Fruit fly (Drosophila melanogaster) whole organism, embryonic: ENCODE results near the gene Irk1.

Experiments
- Adf1 ChIP-seq: fragments of 200-800 bp; sonication (Bioruptor generic); IDR thresholded peaks from 2 replicates; pipeline ENCODE4 v1.3.6; 2022; ENCODE audit warnings: missing biosample characterization, missing genetic modification characterization
- Bdp1 ChIP-seq: fragments of 200-800 bp; sonication (Bioruptor generic); optimal IDR thresholded peaks from 3 replicates; lab custom pipeline; 2016; ENCODE audit warnings: missing biosample characterization, missing genetic modification characterization
- C15 ChIP-seq: fragments of 200-800 bp; sonication (Bioruptor generic); IDR thresholded peaks from 3 replicates; pipeline ENCODE4 v1.3.6; 2022; ENCODE audit warnings: missing biosample characterization, missing genetic modification characterization
- CG13296 ChIP-seq: fragments of 200-800 bp; sonication (Bioruptor generic); optimal IDR thresholded peaks from 3 replicates; lab custom pipeline; 2018; ENCODE audit warnings: missing biosample characterization, mild to moderate bottlenecking, missing genetic modification characterization
- CG13624 ChIP-seq: fragments of 200-800 bp; sonication (Bioruptor generic); optimal IDR thresholded peaks from 2 replicates; lab custom pipeline; 2016; ENCODE audit warnings: missing biosample characterization, missing genetic modification characterization
- CG14965 ChIP-seq: fragments of 200-800 bp; sonication (Bioruptor generic); optimal IDR thresholded peaks from 2 replicates; lab custom pipeline; 2016; ENCODE audit warnings: missing biosample characterization, missing genetic modification characterization, borderline replicate concordance
- CG15601 ChIP-seq: fragments of 200-800 bp; sonication (Bioruptor generic); optimal IDR thresholded peaks from 3 replicates; lab custom pipeline; 2019; ENCODE audit warnings: missing biosample characterization, mild to moderate bottlenecking, missing genetic modification characterization, moderate library complexity
- CG17186 ChIP-seq: fragments of 200-800 bp; sonication (Bioruptor generic); optimal IDR thresholded peaks from 3 replicates; lab custom pipeline; 2017; ENCODE audit warnings: missing biosample characterization, missing genetic modification reagents, missing genetic modification characterization
- CG17359 ChIP-seq: fragments of 200-800 bp; sonication (Bioruptor generic); optimal IDR thresholded peaks from 3 replicates; lab custom pipeline; 2018; ENCODE audit warnings: missing biosample characterization, mild to moderate bottlenecking, missing genetic modification characterization, moderate library complexity
- CG1792 ChIP-seq: fragments of 200-800 bp; sonication (Bioruptor generic); optimal IDR thresholded peaks from 2 replicates; lab custom pipeline; 2016; ENCODE audit warnings: missing biosample characterization, missing genetic modification characterization
- CG18599 ChIP-seq: fragments of 200-800 bp; sonication (Bioruptor generic); optimal IDR thresholded peaks from 3 replicates; lab custom pipeline; 2017; ENCODE audit warnings: missing biosample characterization, missing genetic modification characterization, mild to moderate bottlenecking, moderate library complexity, missing genetic modification reagents
- CG3281 ChIP-seq: fragments of 200-800 bp; sonication (Bioruptor generic); optimal IDR thresholded peaks from 3 replicates; lab custom pipeline; 2017; ENCODE audit warnings: missing biosample characterization, mild to moderate bottlenecking, missing genetic modification characterization
- CG34376 ChIP-seq: fragments of 200-800 bp; sonication (Bioruptor generic); optimal IDR thresholded peaks from 2 replicates; lab custom pipeline; 2018; ENCODE audit warnings: missing biosample characterization, mild to moderate bottlenecking, missing genetic modification characterization
- CG6254 ChIP-seq: fragments of 200-800 bp; sonication (Bioruptor generic); optimal IDR thresholded peaks from 3 replicates; lab custom pipeline; 2017; ENCODE audit warnings: mild to moderate bottlenecking, missing biosample characterization, missing genetic modification reagents, missing genetic modification characterization
- CG9817 ChIP-seq: fragments of 200-800 bp; sonication (Bioruptor generic); optimal IDR thresholded peaks from 2 replicates; lab custom pipeline; 2018; ENCODE audit warnings: missing biosample characterization, mild to moderate bottlenecking, missing genetic modification characterization, moderate library complexity
- CG9876 ChIP-seq: fragments of 200-800 bp; sonication (Bioruptor generic); optimal IDR thresholded peaks from 2 replicates; lab custom pipeline; 2016; ENCODE audit warnings: missing biosample characterization, missing genetic modification characterization
- CoRest ChIP-seq: fragments of 200-800 bp; sonication (Bioruptor generic); optimal IDR thresholded peaks from 3 replicates; lab custom pipeline; 2018; ENCODE audit warnings: missing biosample characterization, mild to moderate bottlenecking, missing genetic modification characterization, moderate library complexity
- E2f1 ChIP-seq: fragments of 200-800 bp; sonication (Bioruptor generic); IDR thresholded peaks from 2 replicates; pipeline ENCODE4 v1.3.6; 2022; ENCODE audit warnings: missing biosample characterization, missing genetic modification characterization
- Elba2 ChIP-seq: fragments of 200-800 bp; sonication (Bioruptor generic); optimal IDR thresholded peaks from 3 replicates; lab custom pipeline; 2016; ENCODE audit warnings: missing biosample characterization, missing genetic modification characterization
- Ets97D ChIP-seq: fragments of 200-800 bp; sonication (Bioruptor generic); optimal IDR thresholded peaks from 3 replicates; lab custom pipeline; 2016; ENCODE audit warnings: missing biosample characterization, missing genetic modification characterization
- Fer3 ChIP-seq: fragments of 200-800 bp; sonication (Bioruptor generic); optimal IDR thresholded peaks from 2 replicates; lab custom pipeline; 2018; ENCODE audit warnings: missing biosample characterization, mild to moderate bottlenecking, missing genetic modification characterization, moderate library complexity
- Gsc ChIP-seq: fragments of 200-800 bp; sonication (Bioruptor generic); IDR thresholded peaks from 2 replicates; pipeline ENCODE4 v1.3.6; 2022; ENCODE audit warnings: missing biosample characterization, missing genetic modification characterization
- HLHmδ ChIP-seq: fragments of 200-800 bp; sonication (Bioruptor generic); optimal IDR thresholded peaks from 2 replicates; lab custom pipeline; 2018; ENCODE audit warnings: missing biosample characterization, mild to moderate bottlenecking, missing genetic modification characterization, moderate library complexity
- Hey ChIP-seq: fragments of 200-800 bp; sonication (Bioruptor generic); optimal IDR thresholded peaks from 3 replicates; lab custom pipeline; 2018; ENCODE audit warnings: missing biosample characterization, mild to moderate bottlenecking, missing genetic modification characterization
- HmgD ChIP-seq: fragments of 200-800 bp; sonication (Bioruptor generic); optimal IDR thresholded peaks from 3 replicates; lab custom pipeline; 2016; ENCODE audit warnings: missing biosample characterization, missing genetic modification characterization
- MESR4 ChIP-seq: fragments of 200-800 bp; sonication (Bioruptor generic); optimal IDR thresholded peaks from 2 replicates; lab custom pipeline; 2018; ENCODE audit warnings: missing biosample characterization, mild to moderate bottlenecking, missing genetic modification characterization, moderate library complexity
- Mad ChIP-seq: fragments of 200-800 bp; sonication (Bioruptor generic); optimal IDR thresholded peaks from 2 replicates; lab custom pipeline; 2016; ENCODE audit warnings: missing biosample characterization, missing genetic modification characterization
- NC2α ChIP-seq: fragments of 200-800 bp; sonication (Bioruptor generic); optimal IDR thresholded peaks from 2 replicates; lab custom pipeline; 2016; ENCODE audit warnings: missing biosample characterization, missing genetic modification characterization
- chm ChIP-seq: fragments of 200-800 bp; sonication (Bioruptor generic); IDR thresholded peaks from 2 replicates; pipeline ENCODE4 v1.3.6; 2022; ENCODE audit warnings: missing biosample characterization, missing genetic modification characterization
- fd3F ChIP-seq: fragments of 200-800 bp; sonication (Bioruptor generic); optimal IDR thresholded peaks from 2 replicates; lab custom pipeline; 2018; ENCODE audit warnings: missing biosample characterization, mild to moderate bottlenecking, missing genetic modification characterization, moderate library complexity
- fd96Cb ChIP-seq: fragments of 200-800 bp; sonication (Bioruptor generic); optimal IDR thresholded peaks from 2 replicates; lab custom pipeline; 2018; ENCODE audit warnings: missing biosample characterization, mild to moderate bottlenecking, missing genetic modification characterization, moderate library complexity
- gro ChIP-seq: fragments of 200-800 bp; sonication (Bioruptor generic); optimal IDR thresholded peaks from 2 replicates; lab custom pipeline; 2016; ENCODE audit warnings: missing biosample characterization, missing genetic modification characterization
- ind ChIP-seq: fragments of 200-800 bp; sonication (Bioruptor generic); optimal IDR thresholded peaks from 3 replicates; lab custom pipeline; 2016; ENCODE audit warnings: missing biosample characterization, missing genetic modification characterization
- kah ChIP-seq: fragments of 200-800 bp; sonication (Bioruptor generic); optimal IDR thresholded peaks from 2 replicates; lab custom pipeline; 2018; ENCODE audit warnings: missing biosample characterization, mild to moderate bottlenecking, missing genetic modification characterization
- kay ChIP-seq: fragments of 200-800 bp; sonication (Bioruptor generic); optimal IDR thresholded peaks from 2 replicates; lab custom pipeline; 2016; ENCODE audit warnings: missing biosample characterization, missing genetic modification characterization
- knrl ChIP-seq: fragments of 200-800 bp; sonication (Bioruptor generic); IDR thresholded peaks from 3 replicates; pipeline ENCODE4 v1.3.6; 2022; ENCODE audit warnings: missing biosample characterization, missing genetic modification characterization; ENCODE audit not compliant: partially characterized antibody
- lab ChIP-seq: fragments of 200-800 bp; sonication (Bioruptor generic); optimal IDR thresholded peaks from 3 replicates; lab custom pipeline; 2017; ENCODE audit warnings: missing biosample characterization, missing genetic modification characterization, mild to moderate bottlenecking, moderate library complexity, missing genetic modification reagents
- nmo ChIP-seq: fragments of 200-800 bp; sonication (Bioruptor generic); optimal IDR thresholded peaks from 2 replicates; lab custom pipeline; 2018; ENCODE audit warnings: missing biosample characterization, mild to moderate bottlenecking, missing genetic modification characterization, moderate library complexity
- pan ChIP-seq, 4 experiments: fragments of >200 bp in 3 of 4; fragments of 200-800 bp in 1 of 4; sonication (Bioruptor generic) in 1 of 4; optimal IDR thresholded peaks in 3 of 4; IDR thresholded peaks in 1 of 4; 2 replicates each; pipeline versions ENCODE4 v1.3.6 to Lab custom; 2017 to 2022; ENCODE audit warnings: missing biosample characterization in 2 of 4, missing genetic modification characterization in 2 of 4, mixed read lengths in 1 of 4
- rib ChIP-seq: fragments of 200-800 bp; sonication (Bioruptor generic); IDR thresholded peaks from 2 replicates; pipeline ENCODE4 v1.3.6; 2022; ENCODE audit warnings: missing biosample characterization, missing genetic modification characterization
- scrt ChIP-seq: fragments of 200-800 bp; sonication (Bioruptor generic); optimal IDR thresholded peaks from 2 replicates; lab custom pipeline; 2018; ENCODE audit warnings: missing biosample characterization, mild to moderate bottlenecking, missing genetic modification characterization, moderate library complexity
- shn ChIP-seq: fragments of 200-800 bp; sonication (Bioruptor generic); optimal IDR thresholded peaks from 3 replicates; lab custom pipeline; 2016; ENCODE audit warnings: missing biosample characterization, missing genetic modification characterization
- sima ChIP-seq: fragments of 200-800 bp; sonication (Bioruptor generic); optimal IDR thresholded peaks from 2 replicates; lab custom pipeline; 2016; ENCODE audit warnings: missing biosample characterization, missing genetic modification characterization
- slbo ChIP-seq: fragments of 200-800 bp; sonication (Bioruptor generic); IDR thresholded peaks from 2 replicates; pipeline ENCODE4 v1.3.6; 2022; ENCODE audit warnings: missing biosample characterization, missing genetic modification characterization
- slp2 ChIP-seq: fragments of 200-800 bp; sonication (Bioruptor generic); optimal IDR thresholded peaks from 2 replicates; lab custom pipeline; 2016; ENCODE audit warnings: missing biosample characterization, missing genetic modification characterization
- sob ChIP-seq: fragments of 200-800 bp; sonication (Bioruptor generic); IDR thresholded peaks from 2 replicates; pipeline ENCODE4 v1.3.6; 2022; ENCODE audit warnings: missing biosample characterization, missing genetic modification characterization
- wor ChIP-seq: fragments of 200-800 bp; sonication (Bioruptor generic); IDR thresholded peaks from 2 replicates; pipeline ENCODE4 v1.3.6; 2022; ENCODE audit warnings: missing biosample characterization, missing genetic modification characterization
- zen2 ChIP-seq: fragments of 200-800 bp; sonication (Bioruptor generic); IDR thresholded peaks from 3 replicates; pipeline ENCODE4 v1.3.6; 2022; ENCODE audit warnings: missing biosample characterization, missing genetic modification characterization; ENCODE audit not compliant: partially characterized antibody
- zf30C ChIP-seq: fragments of 200-800 bp; sonication (Bioruptor generic); optimal IDR thresholded peaks from 3 replicates; lab custom pipeline; 2018; ENCODE audit warnings: missing biosample characterization, mild to moderate bottlenecking, missing genetic modification characterization

The Irk1 gene

dm6 chr3R:23226521-23227039 lies 58.5 kb downstream of the Irk1 start, which contains the start of gene cnc (continued):
- peak; percentile 0 for TF ChIP-seq CG15601
- no peak for TF ChIP-seq shn (GFP tag; lab: Kevin White, UChicago)
- TF ChIP-seq Ets97D (GFP tag; lab: Kevin White, UChicago): no peak
- TF ChIP-seq wor (GFP tag; lab: Robert Waterston, UW): no peak
- TF ChIP-seq Mad (GFP tag; lab: Kevin White, UChicago): no peak
- no peak for TF ChIP-seq CG1792 (GFP tag; lab: Kevin White, UChicago)
- TF ChIP-seq HmgD: no peak
- no peak for TF ChIP-seq ind (GFP tag; lab: Kevin White, UChicago)
- TF ChIP-seq scrt: no peak
- TF ChIP-seq CG13296 (GFP tag; lab: Kevin White, UChicago): no peak
- no peak for TF ChIP-seq kay (GFP tag; lab: Kevin White, UChicago)
- no peak for TF ChIP-seq CG6254 (GFP tag; lab: Kevin White, UChicago)
- TF ChIP-seq Bdp1 (GFP tag; lab: Kevin White, UChicago): no peak
- no peak for TF ChIP-seq HLHmδ
- TF ChIP-seq rib: peak; percentile 59; the same call in 1 of the 2 replicates
- peak; percentile 61 for TF ChIP-seq lab (GFP tag; lab: Kevin White, UChicago)
- no peak for TF ChIP-seq pan (optimal IDR thresholded peaks at IDR 0.05; lab: Kevin White, UChicago)
- no peak for TF ChIP-seq pan (GFP tag; optimal IDR thresholded peaks at IDR 0.05 in 1 of 2, IDR thresholded peaks at IDR 0.05 in 1 of 2)
- TF ChIP-seq E2f1 (GFP tag; lab: Robert Waterston, UW): peak; percentile 21; the same call in 1 of the 2 replicates
- no peak for TF ChIP-seq Fer3 (tag; lab: Kevin White, UChicago)
- no peak for TF ChIP-seq CG17359 (tag; lab: Kevin White, UChicago)
- peak; percentile 80 for TF ChIP-seq zen2 (GFP tag; lab: Robert Waterston, UW)
- TF ChIP-seq zf30C: no peak
- TF ChIP-seq slbo (GFP tag; lab: Robert Waterston, UW): peak; percentile 27; the same call in 1 of the 2 replicates
- TF ChIP-seq sob (GFP tag; lab: Robert Waterston, UW): peak; percentile 49; the same call in 1 of the 2 replicates
- peak; percentile 2 for TF ChIP-seq Hey (tag; lab: Kevin White, UChicago)
- TF ChIP-seq chm (GFP tag; lab: Robert Waterston, UW): 0 out of 2 replicates have a peak, but pooled peaks have one; percentile 40
- no peak for TF ChIP-seq fd96Cb (tag; lab: Kevin White, UChicago)
- TF ChIP-seq kah (GFP tag; lab: Kevin White, UChicago): peak; percentile 36
- TF ChIP-seq NC2α: no peak
- TF ChIP-seq Elba2: no peak
- no peak for TF ChIP-seq C15 (GFP tag; lab: Robert Waterston, UW)
- peak; percentile 92 for TF ChIP-seq CG34376 (GFP tag; lab: Kevin White, UChicago)
- TF ChIP-seq knrl (GFP tag; lab: Robert Waterston, UW): 0 out of 3 replicates have a peak, but pooled peaks have one; percentile 17
- peak; percentile 97 for TF ChIP-seq Adf1

DNA sequence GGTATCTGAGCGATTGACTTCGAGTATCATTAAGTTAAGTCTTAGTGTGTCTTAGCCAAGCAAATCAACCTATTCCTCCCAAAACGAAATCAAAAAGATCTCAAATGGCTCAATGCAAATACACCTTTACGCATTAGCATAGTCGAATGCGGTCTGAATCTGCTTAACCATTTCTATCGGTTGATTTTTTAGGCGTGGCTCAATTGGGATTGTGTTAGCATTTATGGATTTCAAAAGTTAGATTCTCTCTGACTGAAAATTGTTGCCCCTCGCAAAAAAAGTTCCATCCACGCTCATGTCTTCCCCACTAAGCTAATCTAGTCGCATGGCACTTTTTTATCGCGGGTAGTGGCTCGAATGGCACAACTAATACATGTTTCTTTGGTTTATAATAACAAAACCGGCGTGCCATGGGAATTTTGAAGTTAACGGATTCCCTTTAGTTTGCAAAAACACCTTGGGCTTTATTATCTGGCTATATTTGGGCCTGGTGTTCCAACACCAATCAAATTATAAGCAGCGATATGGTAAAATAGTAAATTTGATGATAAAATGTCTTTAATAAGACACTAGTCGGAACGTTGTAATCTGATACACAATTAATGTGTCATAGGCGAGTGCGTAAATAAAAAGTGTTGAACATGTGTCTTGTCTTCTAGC lies 60.6 kb downstream of the Irk1 start:
- no peak for TF ChIP-seq nmo (GFP tag; lab: Kevin White, UChicago)
- TF ChIP-seq CG9876: no peak
- no peak for TF ChIP-seq CG14965 (GFP tag; lab: Kevin White, UChicago)
- no peak for TF ChIP-seq sima
- TF ChIP-seq CG13624 (GFP tag; lab: Kevin White, UChicago): peak; percentile 50
- TF ChIP-seq CG3281 (GFP tag; lab: Kevin White, UChicago): peak; percentile 57
- TF ChIP-seq Gsc: no peak
- peak; percentile 43 for TF ChIP-seq ind (GFP tag; lab: Kevin White, UChicago)
- TF ChIP-seq slp2 (GFP tag; lab: Kevin White, UChicago): no peak
- peak; percentile 74 for TF ChIP-seq CG18599
- TF ChIP-seq CG9817 (tag; lab: Kevin White, UChicago): peak; percentile 21
- TF ChIP-seq gro (GFP tag; lab: Kevin White, UChicago): peak; percentile 54
- peak; percentile 10 for TF ChIP-seq CoRest
- TF ChIP-seq MESR4 (GFP tag; lab: Kevin White, UChicago): no peak
- TF ChIP-seq CG17186 (GFP tag; lab: Kevin White, UChicago): no peak
- TF ChIP-seq fd3F (GFP tag; lab: Kevin White, UChicago): no peak
